Worm (Caenorhabditis elegans) whole organism, late embryonic: ENCODE data around the gene lgmn-1.

Experiments
- K02D7.2 ChIP-seq: sonication (generic microtip); optimal IDR thresholded peaks from 2 replicates; lab custom pipeline; 2017; ENCODE audit warnings: mild to moderate bottlenecking, missing genetic modification characterization, missing compliant biosample characterization
- ahr-1 ChIP-seq: sonication (generic microtip); optimal IDR thresholded peaks from 2 replicates; lab custom pipeline; 2016; ENCODE audit warnings: missing genetic modification characterization, missing compliant biosample characterization
- ceh-6 ChIP-seq: fragments of 200-800 bp; sonication (Bioruptor generic); optimal IDR thresholded peaks from 2 replicates; lab custom pipeline; 2018; ENCODE audit warnings: mild to moderate bottlenecking, missing genetic modification characterization, missing compliant biosample characterization
- elt-2 ChIP-seq: sonication (generic microtip); optimal IDR thresholded peaks from 2 replicates; lab custom pipeline; 2016; ENCODE audit warnings: missing genetic modification reagents, missing genetic modification characterization, missing compliant biosample characterization
- fkh-10 ChIP-seq: fragments of 150-350 bp; optimal IDR thresholded peaks from 2 replicates; lab custom pipeline; 2014; ENCODE audit warnings: missing biosample characterization, missing genetic modification reagents, missing genetic modification characterization
- hlh-8 ChIP-seq: sonication (generic microtip); optimal IDR thresholded peaks from 2 replicates; lab custom pipeline; 2016; ENCODE audit warnings: missing genotype, missing genetic modification characterization, missing compliant biosample characterization
- nfya-1 ChIP-seq: sonication (generic microtip); optimal IDR thresholded peaks from 2 replicates; lab custom pipeline; 2017; ENCODE audit warnings: missing genetic modification characterization, mild to moderate bottlenecking, missing compliant biosample characterization, antibody characterized with exemption, moderate library complexity
- nhr-11 ChIP-seq: fragments of 150-350 bp; optimal IDR thresholded peaks from 2 replicates; lab custom pipeline; 2014; ENCODE audit warnings: missing biosample characterization, missing genetic modification characterization
- pha-4 ChIP-seq: fragments of 150-350 bp; optimal IDR thresholded peaks from 2 replicates; lab custom pipeline; 2018; ENCODE audit warnings: missing biosample characterization, missing genetic modification reagents, missing genetic modification characterization
- pqm-1 ChIP-seq: sonication (generic microtip); optimal IDR thresholded peaks from 2 replicates; lab custom pipeline; 2016; ENCODE audit warnings: missing genetic modification characterization, missing compliant biosample characterization
- ref-2 ChIP-seq: sonication (generic microtip); optimal IDR thresholded peaks from 2 replicates; lab custom pipeline; 2016; ENCODE audit warnings: missing genetic modification characterization, missing compliant biosample characterization
- tbx-2 ChIP-seq: sonication (generic microtip); optimal IDR thresholded peaks from 2 replicates; lab custom pipeline; 2016; ENCODE audit warnings: missing genetic modification characterization, missing compliant biosample characterization

DNA sequence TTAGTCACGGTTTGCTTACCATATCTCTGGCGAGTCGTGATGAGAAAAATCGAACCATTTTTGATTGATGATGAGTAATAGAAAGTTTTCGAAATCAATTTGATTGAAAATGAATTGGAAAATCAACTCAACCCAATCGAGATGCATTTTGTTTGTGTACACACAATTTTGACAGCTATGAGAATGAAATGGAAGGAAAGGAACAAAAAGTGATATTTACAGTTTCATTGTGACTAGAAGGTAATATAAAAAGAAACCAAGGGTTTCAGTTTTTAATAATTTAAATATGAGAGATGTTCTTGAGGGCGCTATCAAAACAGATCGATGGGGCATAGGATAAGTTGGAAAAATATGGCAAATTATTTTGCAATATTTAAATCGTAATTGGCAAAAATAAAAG is 4.3 kb downstream of the lgmn-1 start, which contains the start of gene cal-1:
- no peak for TF ChIP-seq pha-4 (tag; lab: Kevin White, UChicago)
- no peak for TF ChIP-seq pqm-1
- TF ChIP-seq hlh-8 (tag; lab: Kevin White, UChicago) = no peak
- no peak for TF ChIP-seq fkh-10 (GFP tag; lab: Kevin White, UChicago)
- TF ChIP-seq nhr-11 (tag; lab: Kevin White, UChicago) = no peak
- TF ChIP-seq K02D7.2 (tag; lab: Kevin White, UChicago) = no peak
- no peak for TF ChIP-seq ahr-1 (tag; lab: Kevin White, UChicago)
- no peak for TF ChIP-seq elt-2 (tag; lab: Kevin White, UChicago)
- TF ChIP-seq nfya-1 (tag; lab: Kevin White, UChicago) = no peak
- TF ChIP-seq ceh-6 (GFP tag; lab: Kevin White, UChicago) = no peak
- TF ChIP-seq ref-2 (tag; lab: Kevin White, UChicago) = no peak
- TF ChIP-seq tbx-2 = no peak
